Fruit fly (Drosophila melanogaster): Measurements from ENCODE around the gene CG15482.
A peak's percentile ranks its signal among the peaks of the same experiment; 100 is the strongest.
"Not testable (repeated sequence)": the region's sequence is repeated elsewhere in the genome, so short reads cannot be mapped to it uniquely, and the experiment has no call there.

The CG15482 gene

DNA sequence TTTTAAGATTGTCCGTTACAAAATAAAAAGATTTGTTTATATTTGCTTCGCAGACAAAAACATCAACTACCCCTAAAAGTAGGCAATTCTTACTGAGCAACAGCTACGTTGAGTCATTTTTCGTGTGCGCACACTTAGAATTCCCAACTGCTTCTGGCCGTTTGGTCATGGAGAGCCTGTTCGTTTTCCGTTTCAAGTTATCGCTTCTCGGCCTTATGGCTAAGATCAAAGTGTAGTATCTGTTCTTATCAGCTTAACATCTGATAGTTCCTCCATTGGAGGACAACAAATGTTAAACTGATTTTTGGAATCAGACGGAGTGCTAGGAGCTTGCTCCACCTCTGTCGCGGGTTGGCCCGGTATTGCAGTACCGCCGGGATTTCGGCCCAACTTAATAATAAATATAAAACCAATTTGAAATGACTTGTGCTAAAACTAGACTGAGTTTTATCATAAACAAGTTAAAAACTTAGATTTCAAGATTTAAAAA is 4.1 kb upstream of the CG15482 start (continued):
- peak; percentile 59 for TF ChIP-seq lilli (GFP tag; optimal IDR thresholded peaks at IDR 0.05)
- peak; percentile 35 for TF ChIP-seq fd64A (GFP tag; optimal IDR thresholded peaks at IDR 0.05)
- peak; percentile 44 for TF ChIP-seq shn (GFP tag; optimal IDR thresholded peaks at IDR 0.05)
- TF ChIP-seq ci (GFP tag; IDR thresholded peaks at IDR 0.05), result peak; percentile 74
- peak; percentile 59 for TF ChIP-seq zen (tag; optimal IDR thresholded peaks at IDR 0.05)
- peak; percentile 69 for TF ChIP-seq HHEX (GFP tag; optimal IDR thresholded peaks at IDR 0.05)
- not testable (repeated sequence) for TF ChIP-seq Trl, prd (optimal IDR thresholded peaks at IDR 0.05)
- TF ChIP-seq Trl (GFP tag; optimal IDR thresholded peaks at IDR 0.05), result peak; percentile 75
- peak; percentile 14 for TF ChIP-seq bab2 (GFP tag; optimal IDR thresholded peaks at IDR 0.05)
- TF ChIP-seq CG12769 (tag; optimal IDR thresholded peaks at IDR 0.05), result peak; percentile 70
- TF ChIP-seq eyg (GFP tag; optimal IDR thresholded peaks at IDR 0.05), result peak; percentile 55
- peak; percentile 24 for TF ChIP-seq CHES-1-like (GFP tag; optimal IDR thresholded peaks at IDR 0.05)
- 0 out of 3 replicates have a peak, but pooled peaks have one; percentile 63 for TF ChIP-seq CG6791 (GFP tag; IDR thresholded peaks at IDR 0.05; ENCODE audit: partially characterized antibody)
- TF ChIP-seq z (GFP tag; IDR thresholded peaks at IDR 0.05), result peak; percentile 59; the same call in 2 of the 3 replicates
- peak; percentile 49 for TF ChIP-seq CG4360 (GFP tag; IDR thresholded peaks at IDR 0.05)
- peak; percentile 43; the same call in 1 of the 2 replicates for TF ChIP-seq Ptx1 (GFP tag; IDR thresholded peaks at IDR 0.05)
- 0 out of 3 replicates have a peak, but pooled peaks have one; percentile 15 for TF ChIP-seq Mrtf (GFP tag; IDR thresholded peaks at IDR 0.05)
- TF ChIP-seq CG13424 (tag; optimal IDR thresholded peaks at IDR 0.05), result peak; percentile 1
- TF ChIP-seq CG6272 (GFP tag; IDR thresholded peaks at IDR 0.05), result peak; percentile 28; the same call in 1 of the 2 replicates
- peak; percentile 44 for TF ChIP-seq CG18262 (tag; optimal IDR thresholded peaks at IDR 0.05)
- TF ChIP-seq Mad (GFP tag; optimal IDR thresholded peaks at IDR 0.05), result peak; percentile 70
- TF ChIP-seq Med (GFP tag), result peak; percentile 97
- TF ChIP-seq Hsf (GFP tag; optimal IDR thresholded peaks at IDR 0.05), result peak; percentile 44
- peak; percentile 41 for TF ChIP-seq grau (tag; optimal IDR thresholded peaks at IDR 0.05)
- peak; percentile 67 for TF ChIP-seq prd (GFP tag; IDR thresholded peaks at IDR 0.05)
- peak; percentile 54 for TF ChIP-seq bcd (GFP tag; optimal IDR thresholded peaks at IDR 0.05)
- peak; percentile 67 for TF ChIP-seq CG7839 (tag; optimal IDR thresholded peaks at IDR 0.05)
- peak; percentile 26 for TF ChIP-seq slou (GFP tag; optimal IDR thresholded peaks at IDR 0.05)
- peak; percentile 20 for TF ChIP-seq CG10654 (GFP tag; optimal IDR thresholded peaks at IDR 0.05)
- TF ChIP-seq Jarid2 (GFP tag; optimal IDR thresholded peaks at IDR 0.05), result peak; percentile 69
- peak; percentile 32 for TF ChIP-seq CG18764 (GFP tag; optimal IDR thresholded peaks at IDR 0.05)
- TF ChIP-seq ken (GFP tag; IDR thresholded peaks at IDR 0.05), result peak; percentile 65; the same call in 2 of the 3 replicates
- TF ChIP-seq mam (GFP tag; optimal IDR thresholded peaks at IDR 0.05), result peak; percentile 36
- peak; percentile 44; the same call in 1 of the 2 replicates for TF ChIP-seq CG4730 (GFP tag; IDR thresholded peaks at IDR 0.05)
- peak; percentile 25; the same call in 1 of the 3 replicates for TF ChIP-seq HLH4C (GFP tag; IDR thresholded peaks at IDR 0.05; ENCODE audit: partially characterized antibody)
- TF ChIP-seq Taf1 (GFP tag; IDR thresholded peaks at IDR 0.05), result peak; percentile 46; the same call in 1 of the 2 replicates
- peak; percentile 33; the same call in 1 of the 2 replicates for TF ChIP-seq CG31224 (GFP tag; IDR thresholded peaks at IDR 0.05)
- TF ChIP-seq CG12942 (GFP tag; optimal IDR thresholded peaks at IDR 0.05), result peak; percentile 19
- 0 out of 2 replicates have a peak, but pooled peaks have one; percentile 29 for TF ChIP-seq wdn (GFP tag; IDR thresholded peaks at IDR 0.05)
- peak; percentile 62 for TF ChIP-seq Fer3 (tag; optimal IDR thresholded peaks at IDR 0.05)
- peak; percentile 49; the same call in 2 of the 4 replicates for TF ChIP-seq Gug (GFP tag; IDR thresholded peaks at IDR 0.05)
- TF ChIP-seq E2f1 (GFP tag; IDR thresholded peaks at IDR 0.05), result peak; percentile 49; the same call in 1 of the 2 replicates
- peak; percentile 53 for TF ChIP-seq CG2712 (tag; optimal IDR thresholded peaks at IDR 0.05)
- 0 out of 3 replicates have a peak, but pooled peaks have one; percentile 43 for TF ChIP-seq ase (GFP tag; IDR thresholded peaks at IDR 0.05)
- peak; percentile 13 for TF ChIP-seq Chrac-16 (GFP tag; optimal IDR thresholded peaks at IDR 0.05)
- peak; percentile 52 for TF ChIP-seq btn (GFP tag; optimal IDR thresholded peaks at IDR 0.05)
- TF ChIP-seq Adf1 (GFP tag; IDR thresholded peaks at IDR 0.05), result peak; percentile 26; the same call in 1 of the 2 replicates
- TF ChIP-seq CG32532 (GFP tag; IDR thresholded peaks at IDR 0.05), result peak; percentile 72
- TF ChIP-seq CG31441 (GFP tag; IDR thresholded peaks at IDR 0.05), result peak; percentile 53; the same call in 1 of the 2 replicates
- TF ChIP-seq ara (GFP tag; IDR thresholded peaks at IDR 0.05), result peak; percentile 49; the same call in 1 of the 2 replicates

Data from whole organism, embryonic.